Fruit fly (Drosophila melanogaster): Measurements from ENCODE around the gene Or2a.

Or2a gene

dm6 chrX:2294474-2295434, 48.7 kb downstream of the Or2a start (continued):
- TF ChIP-seq slbo (GFP tag; IDR thresholded peaks at IDR 0.05) (no peak), CG7839 (tag; optimal IDR thresholded peaks at IDR 0.05) (no peak), Dek (tag; optimal IDR thresholded peaks at IDR 0.05) (no peak), CG15269 (tag; optimal IDR thresholded peaks at IDR 0.05) (no peak), unc-4 (GFP tag; IDR thresholded peaks at IDR 0.05; ENCODE audit: partially characterized antibody) (no peak), CG33213 (GFP tag; optimal IDR thresholded peaks at IDR 0.05) (no peak), CG30431 (GFP tag; optimal IDR thresholded peaks at IDR 0.05) (no peak), lilli (GFP tag; optimal IDR thresholded peaks at IDR 0.05) (no peak), CG15514 (GFP tag; optimal IDR thresholded peaks at IDR 0.05) (no peak), B-H1 (GFP tag; IDR thresholded peaks at IDR 0.05) (no peak), knrl (GFP tag; IDR thresholded peaks at IDR 0.05; ENCODE audit: partially characterized antibody) (no peak), CG17802 (tag; optimal IDR thresholded peaks at IDR 0.05) (no peak), gfzf (GFP tag; optimal IDR thresholded peaks at IDR 0.05) (no peak), NK7.1 (GFP tag; optimal IDR thresholded peaks at IDR 0.05) (no peak), pan (optimal IDR thresholded peaks at IDR 0.05) (no peak), pan (GFP tag; optimal IDR thresholded peaks at IDR 0.05 in 1 of 2, IDR thresholded peaks at IDR 0.05 in 1 of 2) (peak in 1 of 2 experiments; percentile 10), ci (GFP tag; IDR thresholded peaks at IDR 0.05) (peak; percentile 61), CG31388 (GFP tag; optimal IDR thresholded peaks at IDR 0.05) (no peak), crc (GFP tag; optimal IDR thresholded peaks at IDR 0.05) (no peak), kni (GFP tag; optimal IDR thresholded peaks at IDR 0.05) (no peak), inv (GFP tag; IDR thresholded peaks at IDR 0.05; ENCODE audit: partially characterized antibody) (no peak), dati (GFP tag; IDR thresholded peaks at IDR 0.05) (0 out of 2 replicates have a peak, but pooled peaks have one; percentile 50), CG31224 (GFP tag; IDR thresholded peaks at IDR 0.05) (0 out of 2 replicates have a peak, but pooled peaks have one; percentile 18), h (optimal IDR thresholded peaks at IDR 0.05) (no peak), CG30020 (tag; optimal IDR thresholded peaks at IDR 0.05) (no peak), Meics (GFP tag; optimal IDR thresholded peaks at IDR 0.05) (peak; percentile 21), sr (GFP tag; IDR thresholded peaks at IDR 0.05) (peak; percentile 19; the same call in 1 of the 3 replicates), Hr78 (GFP tag; optimal IDR thresholded peaks at IDR 0.05) (peak in 1 of 2 experiments; percentile 19), CG11398 (GFP tag; optimal IDR thresholded peaks at IDR 0.05) (peak; percentile 9), otp (GFP tag; IDR thresholded peaks at IDR 0.05) (no peak), cwo (GFP tag; optimal IDR thresholded peaks at IDR 0.05) (peak; percentile 2), chif (GFP tag; optimal IDR thresholded peaks at IDR 0.05) (peak; percentile 15 to 30), row (GFP tag; IDR thresholded peaks at IDR 0.05) (no peak), CG12219 (GFP tag; optimal IDR thresholded peaks at IDR 0.05) (no peak), CG17385 (GFP tag; optimal IDR thresholded peaks at IDR 0.05) (no peak), her (GFP tag; optimal IDR thresholded peaks at IDR 0.05) (no peak), Sin3A (optimal IDR thresholded peaks at IDR 0.05) (no peak), CG13123 (GFP tag; optimal IDR thresholded peaks at IDR 0.05) (no peak), gem (tag; optimal IDR thresholded peaks at IDR 0.05) (peak; percentile 25), en (GFP tag; optimal IDR thresholded peaks at IDR 0.05) (no peak), pnt (GFP tag; optimal IDR thresholded peaks at IDR 0.05) (peak; percentile 14), BtbVII (GFP tag; optimal IDR thresholded peaks at IDR 0.05) (no peak), p53 (GFP tag; optimal IDR thresholded peaks at IDR 0.05) (no peak), CG2712 (tag; optimal IDR thresholded peaks at IDR 0.05) (no peak), CG13894 (tag; optimal IDR thresholded peaks at IDR 0.05) (no peak), mam (GFP tag; optimal IDR thresholded peaks at IDR 0.05) (no peak), sna (GFP tag; IDR thresholded peaks at IDR 0.05; ENCODE audit: partially characterized antibody) (no peak), danr (GFP tag; IDR thresholded peaks at IDR 0.05) (no peak), dpn (GFP tag; optimal IDR thresholded peaks at IDR 0.05) (peak in 1 of 2 experiments; percentile 24)
